Worm (Caenorhabditis elegans) whole organism, midembryonic: ENCODE results near the gene picc-1.

ENCODE experiments used
- T22C8.4 ChIP-seq: fragments of 200-800 bp; sonication (Bioruptor generic); IDR thresholded peaks from 2 replicates; pipeline ENCODE4 v1.3.6; 2022; ENCODE audit warnings: missing genetic modification characterization, missing compliant biosample characterization
- flt-1 ChIP-seq: fragments of 200-800 bp; sonication (Bioruptor generic); IDR thresholded peaks from 2 replicates; pipeline ENCODE4 v1.3.6; 2022; ENCODE audit warnings: missing genetic modification characterization, missing compliant biosample characterization
- klf-2 ChIP-seq: fragments of 200-800 bp; sonication (Bioruptor generic); conservative IDR thresholded peaks from 2 replicates; pipeline ENCODE4 v1.3.6; 2022; ENCODE audit warnings: missing genetic modification reagents, missing genetic modification characterization, missing compliant biosample characterization
- ref-1 ChIP-seq: fragments of 200-800 bp; sonication (Bioruptor generic); conservative IDR thresholded peaks from 2 replicates; pipeline ENCODE4 v1.3.6; 2022; ENCODE audit warnings: missing genetic modification reagents, missing genetic modification characterization, missing compliant biosample characterization
- ztf-23 ChIP-seq: fragments of 200-800 bp; sonication (Bioruptor generic); IDR thresholded peaks from 2 replicates; pipeline ENCODE4 v1.3.6; 2022; ENCODE audit warnings: missing genetic modification reagents, missing genetic modification characterization, missing compliant biosample characterization
- ztf-29 ChIP-seq: fragments of 200-800 bp; sonication (Bioruptor generic); IDR thresholded peaks from 2 replicates; pipeline ENCODE4 v1.3.6; 2022; ENCODE audit warnings: missing genetic modification reagents, missing genetic modification characterization, missing compliant biosample characterization

- TF ChIP-seq flt-1 (GFP tag; lab: Robert Waterston, UW) (no peak), ztf-29 (GFP tag; lab: Robert Waterston, UW) (no peak), ref-1 (GFP tag; lab: Robert Waterston, UW) (no peak), klf-2 (GFP tag; lab: Robert Waterston, UW) (no peak), T22C8.4 (GFP tag; lab: Robert Waterston, UW) (no peak), ztf-23 (no peak)
Observed at ce11 chrV:5995598-5995997, 23.2 kb upstream of the picc-1 start.
